Worm (Caenorhabditis elegans) whole organism, L1 larva: Measurements from ENCODE around the gene Y77E11A.8.

Experiments used
- blmp-1 ChIP-seq: fragments of 150-350 bp; optimal IDR thresholded peaks from 2 replicates; lab custom pipeline; 2014; ENCODE audit warnings: missing biosample characterization, missing genetic modification characterization
- ceh-8 ChIP-seq: fragments of 200-800 bp; sonication (Bioruptor generic); optimal IDR thresholded peaks from 2 replicates; lab custom pipeline; 2018; ENCODE audit warnings: mild to moderate bottlenecking, missing genetic modification characterization, moderate library complexity, missing compliant biosample characterization
- elt-3 ChIP-seq, 6 experiments: fragments of 150-350 bp in 1 of 6; sonication (generic microtip); optimal IDR thresholded peaks; 2 replicates each; lab custom pipeline; 2017 to 2018; ENCODE audit warnings: missing biosample characterization in 6 of 6, missing genetic modification characterization in 6 of 6, inconsistent platforms in 1 of 6
- fkh-10 ChIP-seq: sonication (generic microtip); optimal IDR thresholded peaks from 2 replicates; lab custom pipeline; 2017; ENCODE audit warnings: missing biosample characterization, missing genetic modification reagents, missing genetic modification characterization
- fos-1 ChIP-seq: fragments of 150-350 bp; optimal IDR thresholded peaks from 2 replicates; lab custom pipeline; 2014; ENCODE audit warnings: missing biosample characterization, missing genetic modification characterization
- jun-1 ChIP-seq: fragments of 150-350 bp; optimal IDR thresholded peaks from 2 replicates; lab custom pipeline; 2014; ENCODE audit warnings: missing biosample characterization, missing genetic modification reagents, missing genetic modification characterization
- mdl-1 ChIP-seq, 2 experiments: fragments of 150-350 bp; optimal IDR thresholded peaks; 2 replicates each; lab custom pipeline; 2014 to 2017; ENCODE audit warnings: missing biosample characterization in 2 of 2, missing genetic modification characterization in 2 of 2, inconsistent platforms in 1 of 2
- nhr-237 ChIP-seq: fragments of 150-350 bp; optimal IDR thresholded peaks from 2 replicates; lab custom pipeline; 2014; ENCODE audit warnings: missing biosample characterization, missing genetic modification characterization
- nhr-76 ChIP-seq: sonication (generic microtip); optimal IDR thresholded peaks from 2 replicates; lab custom pipeline; 2017; ENCODE audit warnings: missing biosample characterization, missing genetic modification characterization
- nhr-90 ChIP-seq: sonication (generic microtip); optimal IDR thresholded peaks from 2 replicates; lab custom pipeline; 2016; ENCODE audit warnings: mild to moderate bottlenecking, missing genetic modification characterization, missing compliant biosample characterization; ENCODE audit not compliant: poor library complexity
- pqm-1 ChIP-seq: sonication (generic microtip); optimal IDR thresholded peaks from 3 replicates; lab custom pipeline; 2017; ENCODE audit warnings: missing biosample characterization, missing genetic modification characterization
- snpc-4 ChIP-seq: fragments of 150-350 bp; optimal IDR thresholded peaks from 2 replicates; lab custom pipeline; 2014; ENCODE audit warnings: missing biosample characterization, missing genetic modification characterization
- sox-4 ChIP-seq: sonication (generic microtip); optimal IDR thresholded peaks from 2 replicates; lab custom pipeline; 2016; ENCODE audit warnings: missing genetic modification characterization, missing compliant biosample characterization
- unc-62 ChIP-seq: fragments of 150-350 bp; optimal IDR thresholded peaks from 2 replicates; lab custom pipeline; 2014; ENCODE audit warnings: missing biosample characterization, missing genetic modification reagents, missing genetic modification characterization

ce11 chrIV:1381596-1382274, 43.1 kb downstream of the Y77E11A.8 start:
- TF ChIP-seq mdl-1 (tag; optimal IDR thresholded peaks at IDR 0.05; lab: Kevin White, UChicago) (no peak), snpc-4 (tag; lab: Kevin White, UChicago) (no peak), fos-1 (tag; lab: Kevin White, UChicago) (no peak), jun-1 (tag; lab: Kevin White, UChicago) (no peak), sox-4 (tag; lab: Kevin White, UChicago) (no peak), elt-3 (tag; optimal IDR thresholded peaks at IDR 0.05; lab: Kevin White, UChicago) (no peak), pqm-1 (no peak), unc-62 (GFP tag; lab: Kevin White, UChicago) (no peak), nhr-76 (tag; lab: Kevin White, UChicago) (no peak), fkh-10 (GFP tag; lab: Kevin White, UChicago) (no peak), ceh-8 (GFP tag; lab: Kevin White, UChicago) (no peak), nhr-90 (no peak), blmp-1 (tag; lab: Kevin White, UChicago) (peak; percentile 37), nhr-237 (tag; lab: Kevin White, UChicago) (no peak)
